Fruit fly (Drosophila melanogaster) Kc167 (cell line): Measurements from ENCODE around the gene CG31140.

ENCODE experiments used
- Myc ChIP-seq: fragments of >200 bp; optimal IDR thresholded peaks from 2 replicates; lab custom pipeline; 2017; ENCODE audit warnings: missing external identifiers
- Sin3A ChIP-seq: fragments of >200 bp; optimal IDR thresholded peaks from 2 replicates; lab custom pipeline; 2018; ENCODE audit warnings: missing external identifiers
- h ChIP-seq: fragments of >200 bp; optimal IDR thresholded peaks from 3 replicates; lab custom pipeline; 2018; ENCODE audit warnings: missing external identifiers
- insv ChIP-seq: fragments of >200 bp; optimal IDR thresholded peaks from 3 replicates; lab custom pipeline; 2018; ENCODE audit warnings: missing external identifiers
- psq ChIP-seq: fragments of >200 bp; optimal IDR thresholded peaks from 2 replicates; lab custom pipeline; 2017; ENCODE audit warnings: missing external identifiers
- ttk ChIP-seq: sonication (Bioruptor generic); optimal IDR thresholded peaks from 2 replicates; lab custom pipeline; 2017; ENCODE audit warnings: missing external identifiers

Gene CG31140

dm6 chr3R:24025715-24026467, 62.9 kb downstream of the CG31140 start:
- TF ChIP-seq psq (lab: Kevin White, UChicago) (no peak), Myc (lab: Kevin White, UChicago) (no peak), insv (no peak), Sin3A (lab: Kevin White, UChicago) (no peak), ttk (lab: Kevin White, UChicago) (no peak), h (no peak)

dm6 chr3R:24026503-24026902, 63.5 kb downstream of the CG31140 start:
- TF ChIP-seq ttk (lab: Kevin White, UChicago) = no peak
- TF ChIP-seq insv = no peak
- TF ChIP-seq Sin3A (lab: Kevin White, UChicago) = no peak
- no peak for TF ChIP-seq psq (lab: Kevin White, UChicago)
- TF ChIP-seq Myc (lab: Kevin White, UChicago) = no peak
- TF ChIP-seq h = no peak

dm6 chr3R:24027222-24027621, 64.2 kb downstream of the CG31140 start:
- TF ChIP-seq ttk (lab: Kevin White, UChicago) (no peak), Myc (lab: Kevin White, UChicago) (no peak), Sin3A (lab: Kevin White, UChicago) (no peak), h (no peak), psq (lab: Kevin White, UChicago) (no peak), insv (no peak)

dm6 chr3R:24031019-24031824, 68.2 kb downstream of the CG31140 start:
- TF ChIP-seq ttk (lab: Kevin White, UChicago) (no peak), insv (no peak), Sin3A (lab: Kevin White, UChicago) (no peak), Myc (lab: Kevin White, UChicago) (no peak)

- TF ChIP-seq Sin3A (lab: Kevin White, UChicago) (peak; percentile 68), insv (no peak)
Observed at dm6 chr3R:24031825-24032523, 69.0 kb downstream of the CG31140 start, which contains the start of the genes KrT95D and Mettl3. Gene KrT95D, minus strand, starts transcription at chr3R:24031827. Gene Mettl3, plus strand, starts transcription at chr3R:24032157.
